Worm (Caenorhabditis elegans): ENCODE results near the gene srw-108.

The srw-108 gene

DNA sequence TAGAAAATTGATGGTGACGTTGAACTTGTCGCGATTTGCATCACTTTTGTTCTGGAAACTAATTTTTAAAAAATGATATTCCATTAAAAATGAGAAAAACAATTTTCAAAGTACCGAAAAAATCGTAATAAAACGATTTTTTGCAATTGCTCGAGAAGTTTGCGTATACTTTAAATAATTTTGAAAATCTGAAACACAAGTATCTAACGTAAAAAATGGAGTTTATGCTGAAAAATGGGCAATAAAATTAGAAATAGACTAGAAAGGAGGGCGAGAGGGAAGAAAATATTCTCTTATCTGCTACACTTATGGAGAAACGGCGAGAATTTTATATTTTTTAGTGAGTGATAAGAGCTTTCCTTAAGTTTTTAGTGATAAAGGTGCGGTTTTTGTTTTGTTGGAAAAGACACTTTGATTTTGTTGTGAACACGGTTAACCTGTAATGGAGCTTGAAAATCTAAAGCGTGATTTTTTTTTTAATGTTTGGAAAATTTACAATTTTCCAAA, 44.4 kb upstream of the srw-108 start, which contains the start of gene nhr-130 (continued):
- TF ChIP-seq daf-16 (GFP tag; optimal IDR thresholded peaks at IDR 0.05) = no peak
- peak; percentile 86 for TF ChIP-seq daf-16 (tag; optimal IDR thresholded peaks at IDR 0.05)

DNA sequence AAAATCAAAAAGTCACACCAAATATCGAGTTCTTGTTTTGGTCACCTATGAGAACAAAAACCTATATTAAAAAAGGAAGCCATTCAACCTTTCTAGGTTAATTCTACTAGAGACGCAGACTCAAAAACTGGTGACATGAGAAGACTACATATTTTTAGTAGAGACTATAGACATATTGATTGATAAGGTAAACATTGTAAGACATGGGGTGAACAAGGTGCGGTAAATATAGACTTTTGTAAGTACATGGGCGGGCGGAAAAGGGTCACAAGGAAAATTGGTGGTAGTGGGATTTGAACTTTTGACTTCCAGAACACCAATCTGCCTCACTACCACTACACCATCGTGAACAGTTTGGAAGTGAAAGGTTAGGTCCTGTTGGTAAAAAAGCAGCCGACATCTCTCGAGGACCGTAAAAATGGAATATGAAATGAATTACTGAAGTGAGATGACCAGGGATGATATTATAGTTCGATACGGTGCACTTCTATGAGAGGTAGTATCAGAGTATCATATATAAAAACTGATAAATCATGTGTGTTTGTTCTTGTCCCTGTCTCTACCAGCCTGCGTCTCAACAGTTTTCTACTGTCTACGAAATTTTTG, 43.3 kb upstream of the srw-108 start, which contains the start of gene nhr-212:
nhr-212 (plus strand) TSS at position 573 of the 606 bp plus-strand sequence.
- peak; percentile 45 for TF ChIP-seq dve-1 (tag; optimal IDR thresholded peaks at IDR 0.05; ENCODE audit: insufficient read depth)
- TF ChIP-seq hlh-11 (tag; optimal IDR thresholded peaks at IDR 0.05) = peak; percentile 26
- TF ChIP-seq lin-13 (GFP tag; optimal IDR thresholded peaks at IDR 0.05) = no peak
- no peak for TF ChIP-seq zip-2 (tag; optimal IDR thresholded peaks at IDR 0.05)
- TF ChIP-seq nhr-41 (GFP tag; IDR thresholded peaks at IDR 0.05) = no peak
- TF ChIP-seq tra-1 (GFP tag; IDR thresholded peaks at IDR 0.05) = 0 out of 2 replicates have a peak, but pooled peaks have one; percentile 16
- no peak for TF ChIP-seq lsy-2 (tag; optimal IDR thresholded peaks at IDR 0.05)
- TF ChIP-seq spr-3 (GFP tag; optimal IDR thresholded peaks at IDR 0.05) = no peak
- TF ChIP-seq nhr-28 (tag; optimal IDR thresholded peaks at IDR 0.05) = peak; percentile 82
- TF ChIP-seq hlh-30 (tag; optimal IDR thresholded peaks at IDR 0.05; ENCODE audit: insufficient read depth) = peak; percentile 28
- 0 out of 2 replicates have a peak, but pooled peaks have one; percentile 10 for TF ChIP-seq php-3 (GFP tag; IDR thresholded peaks at IDR 0.05)
- TF ChIP-seq dmd-6 (GFP tag; IDR thresholded peaks at IDR 0.05) = peak; percentile 25; the same call in 1 of the 2 replicates
- TF ChIP-seq pqm-1 (tag; optimal IDR thresholded peaks at IDR 0.05) = peak; percentile 13
- no peak for TF ChIP-seq ztf-7 (tag; optimal IDR thresholded peaks at IDR 0.05)
- TF ChIP-seq daf-16 (GFP tag; optimal IDR thresholded peaks at IDR 0.05) = no peak
- peak; percentile 47 for TF ChIP-seq daf-16 (tag; optimal IDR thresholded peaks at IDR 0.05)

DNA sequence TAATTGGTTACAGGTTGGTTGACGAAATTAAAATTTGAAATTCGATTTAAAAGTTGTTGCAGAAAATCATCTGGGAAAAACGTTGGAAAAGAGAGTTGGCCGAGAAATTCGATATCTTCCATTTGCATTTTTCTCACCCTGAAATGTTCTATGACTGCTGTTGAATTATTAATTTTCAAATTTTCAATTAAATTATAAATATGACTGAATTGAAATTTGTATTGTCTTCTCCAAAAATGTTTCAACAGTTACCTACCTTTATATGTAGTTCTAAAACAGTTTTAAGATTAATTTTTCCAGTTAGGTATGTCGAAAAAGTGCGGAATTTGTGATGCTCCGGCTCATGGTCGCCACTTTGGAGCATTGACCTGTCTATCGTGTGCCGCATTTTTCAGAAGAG, 41.0 kb upstream of the srw-108 start, which contains the start of gene nhr-211:
nhr-211 (plus strand) TSS at position 301 of the 400 bp plus-strand sequence.
- no peak for TF ChIP-seq snpc-1.2 (GFP tag; IDR thresholded peaks at IDR 0.05)
- no peak for TF ChIP-seq dmd-8 (GFP tag; IDR thresholded peaks at IDR 0.05)
- TF ChIP-seq Y75B8A.6 (GFP tag; IDR thresholded peaks at IDR 0.05) = no peak
- TF ChIP-seq T20F7.1 (GFP tag; optimal IDR thresholded peaks at IDR 0.05) = no peak
- TF ChIP-seq pha-4 (GFP tag; IDR thresholded peaks at IDR 0.05) = no peak
- TF ChIP-seq pha-4 (tag; optimal IDR thresholded peaks at IDR 0.05) = no peak
- TF ChIP-seq D1046.2 (GFP tag; IDR thresholded peaks at IDR 0.05) = no peak
- TF ChIP-seq ztf-11 (tag; optimal IDR thresholded peaks at IDR 0.05) = no peak
- no peak for TF ChIP-seq nhr-42 (GFP tag; IDR thresholded peaks at IDR 0.05)
- TF ChIP-seq aly-2 (tag; optimal IDR thresholded peaks at IDR 0.05) = no peak
- no peak for TF ChIP-seq vab-7 (GFP tag; IDR thresholded peaks at IDR 0.05)
- TF ChIP-seq unc-62 (GFP tag; optimal IDR thresholded peaks at IDR 0.05 in 1 of 2) = no peak
- TF ChIP-seq unc-62 (tag; optimal IDR thresholded peaks at IDR 0.05) = no peak
- no peak for TF ChIP-seq attf-4 (tag; optimal IDR thresholded peaks at IDR 0.05)
- no peak for TF ChIP-seq madf-5 (GFP tag; IDR thresholded peaks at IDR 0.05)
- no peak for TF ChIP-seq Y5F2A.4 (GFP tag; optimal IDR thresholded peaks at IDR 0.05)
- no peak for TF ChIP-seq ces-1 (GFP tag; optimal IDR thresholded peaks at IDR 0.05)
- no peak for TF ChIP-seq ceh-32 (tag; optimal IDR thresholded peaks at IDR 0.05; ENCODE audit: poor library complexity)
- no peak for TF ChIP-seq F49E8.2 (tag; optimal IDR thresholded peaks at IDR 0.05; ENCODE audit: borderline replicate concordance)
- no peak for TF ChIP-seq zfp-3 (GFP tag; conservative IDR thresholded peaks at IDR 0.05)
- no peak for TF ChIP-seq nhr-77 (tag; optimal IDR thresholded peaks at IDR 0.05)
- TF ChIP-seq mxl-2 (GFP tag; conservative IDR thresholded peaks at IDR 0.05) = no peak

All from whole organism, L4 larva.